Worm (Caenorhabditis elegans): ENCODE results near the gene D2096.10.

The D2096.10 gene

ce11 chrIV:8431567-8432458, 42.8 kb upstream of the D2096.10 start (continued):
- TF ChIP-seq gei-8 (GFP tag; optimal IDR thresholded peaks at IDR 0.05) (no peak), set-16 (GFP tag; IDR thresholded peaks at IDR 0.05) (peak; percentile 31; the same call in 1 of the 2 replicates), skn-1 (tag; optimal IDR thresholded peaks at IDR 0.05) (no peak), mdl-1 (tag; optimal IDR thresholded peaks at IDR 0.05) (peak; percentile 61 to 91), daf-12 (tag; optimal IDR thresholded peaks at IDR 0.05) (no peak), ama-1 (optimal IDR thresholded peaks at IDR 0.05) (peak; percentile 96), mep-1 (tag; optimal IDR thresholded peaks at IDR 0.05) (peak; percentile 58), lin-13 (GFP tag; optimal IDR thresholded peaks at IDR 0.05) (peak; percentile 55), vab-7 (GFP tag; IDR thresholded peaks at IDR 0.05) (peak; percentile 49), hlh-30 (tag; optimal IDR thresholded peaks at IDR 0.05; ENCODE audit: insufficient read depth) (peak; percentile 97), R02D3.7 (tag; optimal IDR thresholded peaks at IDR 0.05) (no peak), mxl-2 (GFP tag; conservative IDR thresholded peaks at IDR 0.05) (no peak)

ce11 chrIV:8428492-8428891, 39.5 kb upstream of the D2096.10 start:
- TF ChIP-seq T20F7.1 (GFP tag; optimal IDR thresholded peaks at IDR 0.05) = peak; percentile 9
- no peak for TF ChIP-seq cey-2 (tag; optimal IDR thresholded peaks at IDR 0.05; ENCODE audit: borderline replicate concordance, insufficient read depth)
- peak; percentile 17 for TF ChIP-seq fkh-10 (GFP tag; optimal IDR thresholded peaks at IDR 0.05)
- TF ChIP-seq egl-27 (tag; optimal IDR thresholded peaks at IDR 0.05) = no peak
- TF ChIP-seq lir-3 (tag; optimal IDR thresholded peaks at IDR 0.05) = no peak
- no peak for TF ChIP-seq ztf-11 (tag; optimal IDR thresholded peaks at IDR 0.05)
- TF ChIP-seq lin-1 (GFP tag; IDR thresholded peaks at IDR 0.05) = peak; percentile 74
- TF ChIP-seq ceh-20 (GFP tag; IDR thresholded peaks at IDR 0.05) = peak; percentile 73; the same call in 1 of the 2 replicates
- TF ChIP-seq mxl-3 (GFP tag; optimal IDR thresholded peaks at IDR 0.05) = peak; percentile 82
- peak; percentile 80 for TF ChIP-seq duxl-1 (tag; optimal IDR thresholded peaks at IDR 0.05; ENCODE audit: poor library complexity)
- TF ChIP-seq lsy-2 (tag; optimal IDR thresholded peaks at IDR 0.05) = peak; percentile 46 to 88
- TF ChIP-seq lin-38 (GFP tag; IDR thresholded peaks at IDR 0.05) = peak; percentile 81
- no peak for TF ChIP-seq attf-4 (tag; optimal IDR thresholded peaks at IDR 0.05)
- peak; percentile 52; the same call in 1 of the 2 replicates for TF ChIP-seq vab-7 (GFP tag; IDR thresholded peaks at IDR 0.05)
- TF ChIP-seq hlh-30 (tag; optimal IDR thresholded peaks at IDR 0.05; ENCODE audit: insufficient read depth) = peak; percentile 72
- no peak for TF ChIP-seq skn-1 (tag; optimal IDR thresholded peaks at IDR 0.05)
- no peak for TF ChIP-seq mxl-2 (GFP tag; conservative IDR thresholded peaks at IDR 0.05)
- TF ChIP-seq set-16 (GFP tag; IDR thresholded peaks at IDR 0.05) = no peak
- TF ChIP-seq hmg-1.1 (GFP tag; IDR thresholded peaks at IDR 0.05) = peak; percentile 89
- TF ChIP-seq ZK546.5 (tag; optimal IDR thresholded peaks at IDR 0.05) = no peak
- TF ChIP-seq zip-2 (tag; optimal IDR thresholded peaks at IDR 0.05) = peak; percentile 22
- peak; percentile 95 for TF ChIP-seq snpc-1.2 (GFP tag; IDR thresholded peaks at IDR 0.05)
- no peak for TF ChIP-seq aly-2 (tag; optimal IDR thresholded peaks at IDR 0.05)
- TF ChIP-seq arid-1 (GFP tag; conservative IDR thresholded peaks at IDR 0.05) = peak; percentile 88
- no peak for TF ChIP-seq ceh-28 (tag; optimal IDR thresholded peaks at IDR 0.05)
- TF ChIP-seq mes-2 (tag; optimal IDR thresholded peaks at IDR 0.05; ENCODE audit: poor library complexity, severe bottlenecking) = peak; percentile 87
- peak; percentile 98 for TF ChIP-seq ama-1 (optimal IDR thresholded peaks at IDR 0.05)
- 0 out of 4 replicates have a peak, but pooled peaks of 1 of the 2 experiments have one; percentile 31 for TF ChIP-seq madf-5 (GFP tag; IDR thresholded peaks at IDR 0.05)
- no peak for TF ChIP-seq gei-8 (GFP tag; optimal IDR thresholded peaks at IDR 0.05)
- TF ChIP-seq dmd-8 (GFP tag; IDR thresholded peaks at IDR 0.05) = 0 out of 2 replicates have a peak, but pooled peaks have one; percentile 28
- TF ChIP-seq zfp-3 (GFP tag; conservative IDR thresholded peaks at IDR 0.05) = peak; percentile 70; the same call in 1 of the 2 replicates
- TF ChIP-seq daf-16 (GFP tag; optimal IDR thresholded peaks at IDR 0.05) = peak; percentile 43 to 84
- TF ChIP-seq daf-16 (tag; optimal IDR thresholded peaks at IDR 0.05) = peak; percentile 89
- peak; percentile 92 for TF ChIP-seq hlh-11 (tag; optimal IDR thresholded peaks at IDR 0.05)
- peak; percentile 44 for TF ChIP-seq ceh-32 (tag; optimal IDR thresholded peaks at IDR 0.05; ENCODE audit: poor library complexity)
- TF ChIP-seq mep-1 (tag; optimal IDR thresholded peaks at IDR 0.05) = no peak
- peak; percentile 100 for TF ChIP-seq ceh-44 (GFP tag; IDR thresholded peaks at IDR 0.05)
- TF ChIP-seq unc-39 (tag; optimal IDR thresholded peaks at IDR 0.05) = no peak
- no peak for TF ChIP-seq nhr-111 (GFP tag; optimal IDR thresholded peaks at IDR 0.05)
- no peak for TF ChIP-seq nhr-25 (tag; optimal IDR thresholded peaks at IDR 0.05; ENCODE audit: borderline replicate concordance, insufficient read depth)
- no peak for TF ChIP-seq ctbp-1 (GFP tag; IDR thresholded peaks at IDR 0.05)

Data from whole organism, L4 larva.